Fruit fly (Drosophila melanogaster): Measurements from ENCODE around the gene Ugt36E1.

The Ugt36E1 gene

DNA sequence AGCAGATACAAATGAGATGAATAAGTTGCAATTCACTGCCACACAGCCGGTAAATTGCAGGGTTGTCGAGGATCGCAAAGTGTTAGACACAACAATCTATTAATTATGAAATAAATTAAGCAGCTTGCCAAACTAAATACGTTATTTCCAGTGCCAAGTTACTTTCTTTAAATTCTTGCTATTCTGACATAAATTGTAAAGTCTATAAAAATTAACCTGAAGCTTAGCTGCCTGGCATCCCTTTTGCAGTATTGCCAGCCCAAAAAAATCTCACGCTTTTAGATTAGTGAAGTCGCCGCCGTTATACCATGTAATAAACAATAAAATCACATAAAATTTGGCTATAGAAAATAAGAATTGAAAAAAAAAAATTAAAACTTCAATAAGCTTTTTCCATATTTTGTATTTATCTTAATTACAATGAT lies 31.1 kb downstream of the Ugt36E1 start (continued):
- peak; percentile 94 for TF ChIP-seq CG2712 (tag; optimal IDR thresholded peaks at IDR 0.05)
- TF ChIP-seq Dref (GFP tag; IDR thresholded peaks at IDR 0.05), result no peak
- peak; percentile 93 for TF ChIP-seq bab2 (GFP tag; optimal IDR thresholded peaks at IDR 0.05)
- peak; percentile 60 for TF ChIP-seq CG1792 (GFP tag; optimal IDR thresholded peaks at IDR 0.05)
- TF ChIP-seq CG33213 (GFP tag; optimal IDR thresholded peaks at IDR 0.05), result peak; percentile 64
- peak; percentile 92 for TF ChIP-seq CG11456 (GFP tag; IDR thresholded peaks at IDR 0.05)
- peak; percentile 87 for TF ChIP-seq vfl (GFP tag; optimal IDR thresholded peaks at IDR 0.05)
- TF ChIP-seq gcm2 (GFP tag; optimal IDR thresholded peaks at IDR 0.05), result peak; percentile 85
- TF ChIP-seq Antp (GFP tag; optimal IDR thresholded peaks at IDR 0.05), result peak; percentile 69
- no peak for TF ChIP-seq CG6791 (GFP tag; IDR thresholded peaks at IDR 0.05; ENCODE audit: partially characterized antibody)
- TF ChIP-seq Mad (GFP tag; optimal IDR thresholded peaks at IDR 0.05), result peak; percentile 84
- TF ChIP-seq chinmo (GFP tag; IDR thresholded peaks at IDR 0.05; ENCODE audit: partially characterized antibody), result no peak
- TF ChIP-seq Dp (GFP tag; optimal IDR thresholded peaks at IDR 0.05), result peak; percentile 10
- peak; percentile 89 for TF ChIP-seq CG8388 (GFP tag; optimal IDR thresholded peaks at IDR 0.05)
- peak; percentile 33; the same call in 1 of the 3 replicates for TF ChIP-seq CG11560 (tag; IDR thresholded peaks at IDR 0.05)
- TF ChIP-seq Max (GFP tag; optimal IDR thresholded peaks at IDR 0.05), result peak; percentile 59
- TF ChIP-seq ase (GFP tag; IDR thresholded peaks at IDR 0.05), result peak; percentile 92
- no peak for TF ChIP-seq odd (GFP tag; optimal IDR thresholded peaks at IDR 0.05)
- peak; percentile 82 for TF ChIP-seq tx (GFP tag; optimal IDR thresholded peaks at IDR 0.05)
- TF ChIP-seq knrl (GFP tag; IDR thresholded peaks at IDR 0.05; ENCODE audit: partially characterized antibody), result no peak
- no peak for TF ChIP-seq Tbp (GFP tag; optimal IDR thresholded peaks at IDR 0.05)
- TF ChIP-seq gem (tag; optimal IDR thresholded peaks at IDR 0.05), result peak; percentile 96
- peak; percentile 30 for TF ChIP-seq btn (GFP tag; optimal IDR thresholded peaks at IDR 0.05)
- peak; percentile 72 for TF ChIP-seq ttk (GFP tag; IDR thresholded peaks at IDR 0.05)
- peak; percentile 92 for TF ChIP-seq HLH54F (GFP tag; optimal IDR thresholded peaks at IDR 0.05)
- TF ChIP-seq CG4820 (GFP tag; optimal IDR thresholded peaks at IDR 0.05), result peak; percentile 78
- TF ChIP-seq CG1024 (GFP tag; IDR thresholded peaks at IDR 0.05), result peak; percentile 81
- TF ChIP-seq CG10431 (GFP tag; optimal IDR thresholded peaks at IDR 0.05), result peak; percentile 77
- peak; percentile 52 for TF ChIP-seq CG30020 (tag; optimal IDR thresholded peaks at IDR 0.05)
- TF ChIP-seq H15 (GFP tag; IDR thresholded peaks at IDR 0.05), result peak; percentile 88
- no peak for TF ChIP-seq ato (GFP tag; IDR thresholded peaks at IDR 0.05; ENCODE audit: partially characterized antibody)
- TF ChIP-seq CG17568 (GFP tag; optimal IDR thresholded peaks at IDR 0.05), result peak; percentile 89
- peak; percentile 61 for TF ChIP-seq eyg (GFP tag; optimal IDR thresholded peaks at IDR 0.05)
- TF ChIP-seq CG18764 (GFP tag; optimal IDR thresholded peaks at IDR 0.05), result peak; percentile 90
- TF ChIP-seq Deaf1 (tag; optimal IDR thresholded peaks at IDR 0.05), result peak; percentile 67
- TF ChIP-seq Lhr (GFP tag; optimal IDR thresholded peaks at IDR 0.05), result peak; percentile 74
- no peak for TF ChIP-seq CG10565 (GFP tag; optimal IDR thresholded peaks at IDR 0.05)
- TF ChIP-seq Neu2 (GFP tag; optimal IDR thresholded peaks at IDR 0.05; ENCODE audit: borderline replicate concordance), result no peak
- TF ChIP-seq CG16815 (GFP tag; optimal IDR thresholded peaks at IDR 0.05), result peak; percentile 80
- TF ChIP-seq CG18262 (tag; optimal IDR thresholded peaks at IDR 0.05), result peak; percentile 91
- TF ChIP-seq CG11723 (GFP tag; optimal IDR thresholded peaks at IDR 0.05), result peak; percentile 76
- no peak for TF ChIP-seq Opbp (GFP tag; IDR thresholded peaks at IDR 0.05; ENCODE audit: partially characterized antibody)
- TF ChIP-seq bcd (GFP tag; optimal IDR thresholded peaks at IDR 0.05), result peak; percentile 86
- peak; percentile 80 for TF ChIP-seq dmrt11E (tag; optimal IDR thresholded peaks at IDR 0.05)
- TF ChIP-seq yki (optimal IDR thresholded peaks at IDR 0.05), result no peak
- TF ChIP-seq jumu (GFP tag; optimal IDR thresholded peaks at IDR 0.05), result peak; percentile 68
- TF ChIP-seq Sin3A (optimal IDR thresholded peaks at IDR 0.05), result no peak
- peak; percentile 84 for TF ChIP-seq CG3065 (GFP tag; optimal IDR thresholded peaks at IDR 0.05)
- peak; percentile 84; the same call in 2 of the 3 replicates for TF ChIP-seq CG6175 (GFP tag; IDR thresholded peaks at IDR 0.05)
- TF ChIP-seq klu (GFP tag; IDR thresholded peaks at IDR 0.05), result peak; percentile 78
- peak; percentile 96 for TF ChIP-seq lbe (GFP tag; optimal IDR thresholded peaks at IDR 0.05)
- peak; percentile 87 for TF ChIP-seq ranshi (GFP tag; IDR thresholded peaks at IDR 0.05)
